Worm (Caenorhabditis elegans) whole organism, L1 larva: Measurements from ENCODE around the gene sec-6.

Experiments
- C04F5.9 ChIP-seq: sonication (generic microtip); optimal IDR thresholded peaks from 2 replicates; lab custom pipeline; 2016; ENCODE audit warnings: missing genetic modification characterization, missing compliant biosample characterization
- Y116A8C.19 ChIP-seq: sonication (generic microtip); optimal IDR thresholded peaks from 2 replicates; lab custom pipeline; 2016; ENCODE audit warnings: missing compliant biosample characterization, missing genetic modification characterization, borderline replicate concordance
- aly-2 ChIP-seq: fragments of 150-350 bp; optimal IDR thresholded peaks from 2 replicates; lab custom pipeline; 2014; ENCODE audit warnings: missing biosample characterization, missing genetic modification characterization
- ama-1 ChIP-seq: fragments of 150-350 bp; optimal IDR thresholded peaks from 2 replicates; lab custom pipeline; 2014
- blmp-1 ChIP-seq: fragments of 150-350 bp; optimal IDR thresholded peaks from 2 replicates; lab custom pipeline; 2014; ENCODE audit warnings: missing biosample characterization, missing genetic modification characterization
- ceh-63 ChIP-seq: fragments of 200-800 bp; sonication (Bioruptor generic); optimal IDR thresholded peaks from 2 replicates; lab custom pipeline; 2018; ENCODE audit warnings: mild to moderate bottlenecking, missing genetic modification characterization, missing compliant biosample characterization
- ceh-8 ChIP-seq: fragments of 200-800 bp; sonication (Bioruptor generic); optimal IDR thresholded peaks from 2 replicates; lab custom pipeline; 2018; ENCODE audit warnings: mild to moderate bottlenecking, missing genetic modification characterization, moderate library complexity, missing compliant biosample characterization
- ceh-82 ChIP-seq, 3 experiments: fragments of 150-350 bp in 1 of 3; sonication (generic microtip) in 2 of 3; optimal IDR thresholded peaks; 2 replicates each; lab custom pipeline; 2014 to 2017; ENCODE audit warnings: missing biosample characterization in 3 of 3, missing genetic modification characterization in 3 of 3
- dsc-1 ChIP-seq: sonication (generic microtip); optimal IDR thresholded peaks from 2 replicates; lab custom pipeline; 2016; ENCODE audit warnings: mild to moderate bottlenecking, missing genetic modification characterization, missing compliant biosample characterization
- egl-13 ChIP-seq: sonication (generic microtip); optimal IDR thresholded peaks from 2 replicates; lab custom pipeline; 2016; ENCODE audit warnings: missing genotype, missing genetic modification reagents, missing genetic modification characterization, missing compliant biosample characterization
- elt-3 ChIP-seq, 6 experiments: fragments of 150-350 bp in 1 of 6; sonication (generic microtip); optimal IDR thresholded peaks; 2 replicates each; lab custom pipeline; 2017 to 2018; ENCODE audit warnings: missing biosample characterization in 6 of 6, missing genetic modification characterization in 6 of 6, inconsistent platforms in 1 of 6
- fkh-10 ChIP-seq: sonication (generic microtip); optimal IDR thresholded peaks from 2 replicates; lab custom pipeline; 2017; ENCODE audit warnings: missing biosample characterization, missing genetic modification reagents, missing genetic modification characterization
- fkh-8 ChIP-seq: sonication (generic microtip); optimal IDR thresholded peaks from 2 replicates; lab custom pipeline; 2016; ENCODE audit warnings: mild to moderate bottlenecking, missing genetic modification characterization, missing compliant biosample characterization
- fos-1 ChIP-seq: fragments of 150-350 bp; optimal IDR thresholded peaks from 2 replicates; lab custom pipeline; 2014; ENCODE audit warnings: missing biosample characterization, missing genetic modification characterization
- hpl-2 ChIP-seq: fragments of 150-350 bp; optimal IDR thresholded peaks from 2 replicates; lab custom pipeline; 2014; ENCODE audit warnings: missing biosample characterization, missing genetic modification reagents, missing genetic modification characterization
- irx-1 ChIP-seq: sonication (generic microtip); optimal IDR thresholded peaks from 2 replicates; lab custom pipeline; 2016; ENCODE audit warnings: missing genetic modification characterization, missing compliant biosample characterization
- isw-1 ChIP-seq: fragments of 200-800 bp; sonication (Bioruptor generic); IDR thresholded peaks from 2 replicates; pipeline ENCODE4 v1.3.6; 2022; ENCODE audit warnings: missing genetic modification characterization, missing compliant biosample characterization
- jun-1 ChIP-seq: fragments of 150-350 bp; optimal IDR thresholded peaks from 2 replicates; lab custom pipeline; 2014; ENCODE audit warnings: missing biosample characterization, missing genetic modification reagents, missing genetic modification characterization
- lin-13 ChIP-seq: fragments of 150-350 bp; optimal IDR thresholded peaks from 2 replicates; lab custom pipeline; 2014; ENCODE audit warnings: missing biosample characterization, missing genetic modification reagents, missing genetic modification characterization
- lin-14 ChIP-seq: fragments of 200-800 bp; sonication (Bioruptor generic); optimal IDR thresholded peaks from 2 replicates; lab custom pipeline; 2018; ENCODE audit warnings: mild to moderate bottlenecking, missing genetic modification characterization, moderate library complexity, missing compliant biosample characterization
- lin-15B ChIP-seq: fragments of 150-350 bp; sonication (generic microtip); optimal IDR thresholded peaks from 3 replicates; lab custom pipeline; 2014; ENCODE audit warnings: missing biosample characterization, missing genetic modification characterization
- lin-35 ChIP-seq, 2 experiments: fragments of 150-350 bp; optimal IDR thresholded peaks; 2 replicates each; lab custom pipeline; 2014; ENCODE audit warnings: missing biosample characterization in 2 of 2, missing genetic modification characterization in 2 of 2, missing genetic modification reagents in 2 of 2
- lin-39 ChIP-seq: fragments of 150-350 bp; optimal IDR thresholded peaks from 2 replicates; lab custom pipeline; 2014; ENCODE audit warnings: missing biosample characterization, missing genetic modification reagents, missing genetic modification characterization
- lir-3 ChIP-seq: sonication (generic microtip); optimal IDR thresholded peaks from 2 replicates; lab custom pipeline; 2016; ENCODE audit warnings: mild to moderate bottlenecking, missing genetic modification characterization, moderate library complexity, missing compliant biosample characterization; ENCODE audit not compliant: poor library complexity
- lsy-2 ChIP-seq, 2 experiments: fragments of 150-350 bp; optimal IDR thresholded peaks; 2 replicates each; lab custom pipeline; 2014; ENCODE audit warnings: missing biosample characterization in 2 of 2, missing genetic modification characterization in 2 of 2
- mdl-1 ChIP-seq, 2 experiments: fragments of 150-350 bp; optimal IDR thresholded peaks; 2 replicates each; lab custom pipeline; 2014 to 2017; ENCODE audit warnings: missing biosample characterization in 2 of 2, missing genetic modification characterization in 2 of 2, inconsistent platforms in 1 of 2
- nhr-12 ChIP-seq: sonication (generic microtip); optimal IDR thresholded peaks from 2 replicates; lab custom pipeline; 2017; ENCODE audit warnings: missing biosample characterization, missing genetic modification characterization
- nhr-20 ChIP-seq: sonication (generic microtip); optimal IDR thresholded peaks from 2 replicates; lab custom pipeline; 2016; ENCODE audit warnings: mild to moderate bottlenecking, missing genetic modification characterization, missing compliant biosample characterization
- nhr-237 ChIP-seq: fragments of 150-350 bp; optimal IDR thresholded peaks from 2 replicates; lab custom pipeline; 2014; ENCODE audit warnings: missing biosample characterization, missing genetic modification characterization
- nhr-76 ChIP-seq: sonication (generic microtip); optimal IDR thresholded peaks from 2 replicates; lab custom pipeline; 2017; ENCODE audit warnings: missing biosample characterization, missing genetic modification characterization
- nhr-77 ChIP-seq: fragments of 150-350 bp; optimal IDR thresholded peaks from 2 replicates; lab custom pipeline; 2014; ENCODE audit warnings: missing biosample characterization, missing genetic modification characterization
- nhr-90 ChIP-seq: sonication (generic microtip); optimal IDR thresholded peaks from 2 replicates; lab custom pipeline; 2016; ENCODE audit warnings: mild to moderate bottlenecking, missing genetic modification characterization, missing compliant biosample characterization; ENCODE audit not compliant: poor library complexity
- pag-3 ChIP-seq: sonication (generic microtip); optimal IDR thresholded peaks from 2 replicates; lab custom pipeline; 2017; ENCODE audit warnings: missing genetic modification characterization, mild to moderate bottlenecking, missing compliant biosample characterization, antibody characterized with exemption, borderline replicate concordance; ENCODE audit not compliant: insufficient read depth
- skn-1 ChIP-seq: fragments of 150-350 bp; optimal IDR thresholded peaks from 2 replicates; lab custom pipeline; 2014; ENCODE audit warnings: missing biosample characterization, missing genetic modification characterization
- snu-23 ChIP-seq: sonication (generic microtip); optimal IDR thresholded peaks from 2 replicates; lab custom pipeline; 2016; ENCODE audit warnings: missing genetic modification characterization, missing compliant biosample characterization
- swsn-7 ChIP-seq: sonication (generic microtip); optimal IDR thresholded peaks from 2 replicates; lab custom pipeline; 2016; ENCODE audit warnings: missing genetic modification characterization, missing compliant biosample characterization
- tlp-1 ChIP-seq: fragments of 150-350 bp; optimal IDR thresholded peaks from 2 replicates; lab custom pipeline; 2014; ENCODE audit warnings: missing biosample characterization, missing genetic modification characterization
- unc-30 ChIP-seq: sonication (generic microtip); optimal IDR thresholded peaks from 2 replicates; lab custom pipeline; 2017; ENCODE audit warnings: missing biosample characterization, missing genetic modification characterization
- vab-15 ChIP-seq: sonication (generic microtip); optimal IDR thresholded peaks from 2 replicates; lab custom pipeline; 2017; ENCODE audit warnings: missing genotype, mild to moderate bottlenecking, missing genetic modification characterization, missing compliant biosample characterization
- ztf-11 ChIP-seq, 2 experiments: sonication (generic microtip); optimal IDR thresholded peaks; 2 replicates each; lab custom pipeline; 2016 to 2017; ENCODE audit warnings: missing genetic modification characterization in 2 of 2, missing biosample characterization in 1 of 2, missing compliant biosample characterization in 1 of 2

Gene sec-6

ce11 chrII:5359252-5359651 lies at the start of gene sec-6:
Gene sec-6, plus strand, starts transcription at chrII:5359552.
- TF ChIP-seq lsy-2 (tag; optimal IDR thresholded peaks at IDR 0.05; lab: Kevin White, UChicago) (no peak), nhr-237 (no peak), lin-15B (no peak), nhr-76 (tag; lab: Kevin White, UChicago) (no peak), ceh-8 (GFP tag; lab: Kevin White, UChicago) (no peak), hpl-2 (no peak), ceh-63 (GFP tag; lab: Kevin White, UChicago) (no peak), nhr-12 (tag; lab: Kevin White, UChicago) (no peak), mdl-1 (tag; optimal IDR thresholded peaks at IDR 0.05; lab: Kevin White, UChicago) (no peak), lin-39 (tag; lab: Kevin White, UChicago) (no peak), nhr-20 (no peak), unc-30 (tag; lab: Kevin White, UChicago) (no peak), isw-1 (GFP tag; lab: Robert Waterston, UW) (no peak)
- TF ChIP-seq, all 84 proteins: peak for 0

ce11 chrII:5309720-5310119 lies 49.6 kb upstream of the sec-6 start:
- TF ChIP-seq ama-1 (lab: Kevin White, UChicago) (no peak), Y116A8C.19 (tag; lab: Kevin White, UChicago) (no peak), lin-35 (GFP tag; optimal IDR thresholded peaks at IDR 0.05; lab: Kevin White, UChicago) (no peak), snu-23 (GFP tag; lab: Kevin White, UChicago) (no peak), lin-14 (no peak), vab-15 (tag; lab: Kevin White, UChicago) (no peak), tlp-1 (no peak), nhr-76 (tag; lab: Kevin White, UChicago) (no peak), swsn-7 (no peak), irx-1 (tag; lab: Kevin White, UChicago) (no peak), fos-1 (tag; lab: Kevin White, UChicago) (no peak), skn-1 (tag; lab: Kevin White, UChicago) (no peak)
- TF ChIP-seq, all 84 proteins: peak for 0

- TF ChIP-seq dsc-1 (tag; lab: Kevin White, UChicago) (peak; percentile 71), elt-3 (tag; optimal IDR thresholded peaks at IDR 0.05; lab: Kevin White, UChicago) (no peak), egl-13 (tag; lab: Kevin White, UChicago) (peak; percentile 3)
Observed at ce11 chrII:5310795-5311194, 48.6 kb upstream of the sec-6 start.

ce11 chrII:5311746-5312145 lies 47.6 kb upstream of the sec-6 start, which contains the start of gene gcy-12:
Gene gcy-12, plus strand, starts transcription at chrII:5312046.
- TF ChIP-seq ztf-11 (tag; optimal IDR thresholded peaks at IDR 0.05; lab: Kevin White, UChicago) (no peak), fkh-10 (no peak), fkh-8 (tag; lab: Kevin White, UChicago) (no peak), jun-1 (tag; lab: Kevin White, UChicago) (no peak), nhr-20 (no peak), nhr-77 (tag; lab: Kevin White, UChicago) (no peak), nhr-90 (tag; lab: Kevin White, UChicago) (no peak), C04F5.9 (tag; lab: Kevin White, UChicago) (no peak), aly-2 (tag; lab: Kevin White, UChicago) (no peak), ceh-63 (GFP tag; lab: Kevin White, UChicago) (no peak), isw-1 (GFP tag; lab: Robert Waterston, UW) (no peak), pag-3 (tag; lab: Kevin White, UChicago) (no peak), lin-13 (GFP tag; lab: Kevin White, UChicago) (no peak), lir-3 (tag; lab: Kevin White, UChicago) (no peak), lsy-2 (tag; optimal IDR thresholded peaks at IDR 0.05; lab: Kevin White, UChicago) (no peak), skn-1 (tag; lab: Kevin White, UChicago) (no peak), irx-1 (tag; lab: Kevin White, UChicago) (no peak), blmp-1 (tag; lab: Kevin White, UChicago) (no peak), ceh-82 (tag; optimal IDR thresholded peaks at IDR 0.05; lab: Kevin White, UChicago) (no peak)
- TF ChIP-seq, all 84 proteins: peak for 0
